Fruit fly (Drosophila melanogaster): ENCODE data around the gene PpD6.

PpD6 gene

dm6 chr2L:3143908-3144307 is 34.4 kb downstream of the PpD6 start:
- TF ChIP-seq dmrt93B (GFP tag; optimal IDR thresholded peaks at IDR 0.05) = no peak

- no peak for TF ChIP-seq br (GFP tag; optimal IDR thresholded peaks at IDR 0.05)
- peak; percentile 79 for TF ChIP-seq Myc (optimal IDR thresholded peaks at IDR 0.05)
- peak; percentile 21 for TF ChIP-seq brk (GFP tag; optimal IDR thresholded peaks at IDR 0.05)
- peak; percentile 35 for TF ChIP-seq Hr83 (GFP tag; optimal IDR thresholded peaks at IDR 0.05; ENCODE audit: poor library complexity, severe bottlenecking)
Measured at dm6 chr2L:3144709-3145108, 35.2 kb downstream of the PpD6 start, which contains the start of gene toc. toc (minus strand) TSS chr2L:3144786.

- peak; percentile 30 for TF ChIP-seq CrebA (GFP tag; optimal IDR thresholded peaks at IDR 0.05; ENCODE audit: borderline replicate concordance)
- no peak for TF ChIP-seq h (GFP tag; optimal IDR thresholded peaks at IDR 0.05)
Measured at dm6 chr2L:3145470-3145869, 36.0 kb downstream of the PpD6 start, which contains the start of gene ND-B14.5B. ND-B14.5B (minus strand) TSS chr2L:3145848.

- TF ChIP-seq Myc (optimal IDR thresholded peaks at IDR 0.05) = no peak
- no peak for TF ChIP-seq Jra (GFP tag; optimal IDR thresholded peaks at IDR 0.05)
- no peak for TF ChIP-seq h (GFP tag; optimal IDR thresholded peaks at IDR 0.05)
- no peak for TF ChIP-seq Hnf4 (GFP tag; optimal IDR thresholded peaks at IDR 0.05)
- TF ChIP-seq woc (GFP tag; optimal IDR thresholded peaks at IDR 0.05) = no peak
Measured at dm6 chr2L:3145897-3146296, 36.4 kb downstream of the PpD6 start.

- TF ChIP-seq pan (optimal IDR thresholded peaks at IDR 0.05) (no peak), Dfd (GFP tag; optimal IDR thresholded peaks at IDR 0.05) (peak; percentile 64)
Measured at dm6 chr2L:3148959-3149591, 39.6 kb downstream of the PpD6 start.

- no peak for TF ChIP-seq CG9705 (GFP tag; optimal IDR thresholded peaks at IDR 0.05)
- TF ChIP-seq Hr78 (GFP tag; optimal IDR thresholded peaks at IDR 0.05) = no peak
- TF ChIP-seq jim (GFP tag; optimal IDR thresholded peaks at IDR 0.05) = no peak
- TF ChIP-seq rgr (GFP tag; optimal IDR thresholded peaks at IDR 0.05) = no peak
- TF ChIP-seq sage (GFP tag; optimal IDR thresholded peaks at IDR 0.05) = no peak
- no peak for TF ChIP-seq pan (optimal IDR thresholded peaks at IDR 0.05)
- TF ChIP-seq Dif (GFP tag; optimal IDR thresholded peaks at IDR 0.05; ENCODE audit: partially characterized antibody) = no peak
- TF ChIP-seq Hr83 (GFP tag; optimal IDR thresholded peaks at IDR 0.05; ENCODE audit: poor library complexity, severe bottlenecking) = no peak
- TF ChIP-seq CG32264 (GFP tag; optimal IDR thresholded peaks at IDR 0.05) = no peak
- no peak for TF ChIP-seq dsf (GFP tag; optimal IDR thresholded peaks at IDR 0.05; ENCODE audit: borderline replicate concordance)
- no peak for TF ChIP-seq GATAd (GFP tag; optimal IDR thresholded peaks at IDR 0.05)
- TF ChIP-seq ey (GFP tag; optimal IDR thresholded peaks at IDR 0.05) = no peak
- no peak for TF ChIP-seq br (GFP tag; optimal IDR thresholded peaks at IDR 0.05)
- TF ChIP-seq Vsx2 (GFP tag; optimal IDR thresholded peaks at IDR 0.05; ENCODE audit: partially characterized antibody) = no peak
- TF ChIP-seq h (GFP tag; optimal IDR thresholded peaks at IDR 0.05) = no peak
Measured at dm6 chr2L:3151657-3152056, 42.2 kb downstream of the PpD6 start.

- TF ChIP-seq Hnf4 (GFP tag; optimal IDR thresholded peaks at IDR 0.05) (peak; percentile 67), dl (GFP tag; optimal IDR thresholded peaks at IDR 0.05; ENCODE audit: insufficient read depth in 1 of 2, partially characterized antibody in 2 of 2) (no peak), pan (optimal IDR thresholded peaks at IDR 0.05) (no peak), sv (GFP tag; optimal IDR thresholded peaks at IDR 0.05) (peak; percentile 93), Mio (GFP tag; optimal IDR thresholded peaks at IDR 0.05) (no peak), OdsH (GFP tag; optimal IDR thresholded peaks at IDR 0.05) (peak; percentile 62), HLH106 (tag; optimal IDR thresholded peaks at IDR 0.05) (peak; percentile 70), dsf (GFP tag; optimal IDR thresholded peaks at IDR 0.05; ENCODE audit: borderline replicate concordance) (no peak), lola (GFP tag; optimal IDR thresholded peaks at IDR 0.05) (no peak), Sp1 (GFP tag; optimal IDR thresholded peaks at IDR 0.05) (peak; percentile 75), ey (GFP tag; optimal IDR thresholded peaks at IDR 0.05) (peak; percentile 76), CG32264 (GFP tag; optimal IDR thresholded peaks at IDR 0.05) (peak; percentile 63), Hr83 (GFP tag; optimal IDR thresholded peaks at IDR 0.05; ENCODE audit: poor library complexity, severe bottlenecking) (no peak), psq (GFP tag; optimal IDR thresholded peaks at IDR 0.05) (peak; percentile 57), foxo (GFP tag; optimal IDR thresholded peaks at IDR 0.05) (peak in 1 of 2 experiments; percentile 47), Dfd (GFP tag; optimal IDR thresholded peaks at IDR 0.05) (no peak), usp (GFP tag; optimal IDR thresholded peaks at IDR 0.05) (no peak), dmrt93B (GFP tag; optimal IDR thresholded peaks at IDR 0.05) (peak; percentile 31), Rel (GFP tag; optimal IDR thresholded peaks at IDR 0.05) (no peak), Rel (tag; optimal IDR thresholded peaks at IDR 0.05) (peak; percentile 38)
Measured at dm6 chr2L:3152696-3153613, 43.5 kb downstream of the PpD6 start.

Measured in whole organism, wandering third instar larva.